Worm (Caenorhabditis elegans): ENCODE results near the gene ears-2.

The ears-2 gene

DNA sequence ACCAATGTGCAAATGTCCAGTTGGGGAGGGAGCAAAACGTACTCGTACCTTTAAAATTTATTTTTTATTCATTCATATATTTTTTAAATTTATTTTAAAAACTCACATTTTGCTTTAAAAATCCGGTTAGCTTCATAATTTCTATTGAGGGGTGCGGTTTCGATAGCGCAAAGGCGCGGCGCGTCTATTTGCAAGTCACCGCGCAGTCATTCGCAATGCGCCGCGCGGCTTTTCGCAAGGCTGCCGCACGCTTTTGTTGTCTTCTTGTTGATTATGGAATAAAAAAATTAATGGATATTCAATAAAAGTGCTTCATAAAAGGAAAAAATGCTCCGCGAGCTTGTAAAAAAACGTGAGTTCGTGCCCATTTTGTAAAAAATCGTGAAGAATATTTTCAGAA lies at the start of gene ears-2, which contains the start of gene uncp-18:
ears-2 (minus strand) TSS at position 190 of the 400 bp plus-strand sequence.
uncp-18 (plus strand) TSS at position 282 of the 400 bp plus-strand sequence.
- TF ChIP-seq unc-62 (GFP tag; optimal IDR thresholded peaks at IDR 0.05) = no peak

DNA sequence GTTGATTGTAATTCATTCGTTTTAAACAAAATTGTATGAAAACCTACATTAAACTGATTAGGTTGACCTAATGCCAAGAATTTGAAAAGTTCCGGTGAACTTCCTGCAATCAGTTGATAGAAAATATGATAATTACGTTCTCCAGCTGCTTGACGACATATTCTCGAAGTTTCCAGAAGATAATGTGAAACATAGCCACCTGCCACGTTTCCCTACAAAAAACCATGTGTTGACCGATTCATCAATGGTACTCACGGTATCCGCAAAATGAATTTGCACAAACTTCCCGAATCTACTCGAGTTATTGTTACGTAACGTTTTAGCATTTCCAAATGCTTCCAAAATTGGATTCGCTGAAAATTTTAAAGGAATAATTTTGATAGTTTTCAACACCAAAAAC lies 48.1 kb upstream of the ears-2 start:
- TF ChIP-seq unc-62 (GFP tag; optimal IDR thresholded peaks at IDR 0.05) = no peak

DNA sequence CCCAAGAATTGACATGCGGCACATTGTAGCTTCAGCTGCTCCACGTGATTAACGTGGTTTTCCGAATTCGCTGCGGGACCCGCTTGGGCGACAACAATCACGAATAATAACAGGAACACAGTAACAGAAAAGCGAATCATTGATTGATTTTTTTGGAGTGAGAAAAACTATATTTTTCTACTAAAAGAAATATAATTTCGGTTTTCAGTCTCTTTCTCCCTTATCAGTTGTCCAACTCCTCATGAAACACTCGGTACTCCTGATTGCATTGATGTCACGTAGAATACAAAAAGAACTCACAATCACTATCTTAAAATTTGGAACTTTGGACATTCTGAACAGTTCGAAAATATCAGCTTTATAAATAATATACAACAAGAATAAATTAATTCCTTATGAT lies 38.6 kb upstream of the ears-2 start, which contains the start of gene Y66H1A.5:
Y66H1A.5 (minus strand) TSS at position 265 of the 400 bp plus-strand sequence.
- no peak for TF ChIP-seq unc-62 (GFP tag; optimal IDR thresholded peaks at IDR 0.05)

DNA sequence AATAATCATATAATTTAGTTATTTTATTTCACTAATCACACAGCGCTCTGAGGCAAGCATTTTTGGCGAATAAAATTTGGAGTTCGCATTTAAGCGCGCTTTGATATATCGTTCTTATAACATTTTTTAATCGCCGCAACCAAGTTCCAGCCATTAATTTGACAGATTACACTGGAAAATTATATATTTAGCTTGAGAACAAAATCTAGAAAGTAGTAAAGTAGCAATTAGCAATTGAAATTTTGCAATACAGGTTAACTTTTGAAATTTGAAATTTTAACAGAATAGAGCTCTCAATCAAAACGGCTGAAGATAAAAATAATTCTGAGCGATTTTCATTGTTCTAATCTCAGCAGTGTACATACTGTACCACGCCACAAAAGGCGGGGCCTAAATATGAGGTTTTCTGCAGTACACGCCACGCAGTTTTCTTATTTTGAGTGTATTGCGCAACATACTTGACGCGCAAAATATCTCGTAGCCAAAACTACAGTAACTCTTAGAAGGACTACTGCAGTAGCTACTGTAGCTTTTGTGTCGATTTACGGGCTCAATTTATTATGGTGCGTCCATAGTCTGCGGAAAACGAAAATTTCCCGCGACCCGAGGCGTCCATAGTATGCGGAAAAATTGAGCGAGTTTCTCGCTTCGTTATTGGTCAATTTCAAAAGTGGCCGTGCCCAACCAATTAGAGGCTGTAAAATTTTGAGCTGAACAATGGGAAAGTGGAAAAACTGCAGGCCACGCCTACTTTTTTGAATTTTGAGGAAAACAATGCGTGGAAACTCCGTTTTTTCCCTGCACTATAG lies 37.0 kb upstream of the ears-2 start:
- no peak for TF ChIP-seq unc-62 (GFP tag; optimal IDR thresholded peaks at IDR 0.05)

DNA sequence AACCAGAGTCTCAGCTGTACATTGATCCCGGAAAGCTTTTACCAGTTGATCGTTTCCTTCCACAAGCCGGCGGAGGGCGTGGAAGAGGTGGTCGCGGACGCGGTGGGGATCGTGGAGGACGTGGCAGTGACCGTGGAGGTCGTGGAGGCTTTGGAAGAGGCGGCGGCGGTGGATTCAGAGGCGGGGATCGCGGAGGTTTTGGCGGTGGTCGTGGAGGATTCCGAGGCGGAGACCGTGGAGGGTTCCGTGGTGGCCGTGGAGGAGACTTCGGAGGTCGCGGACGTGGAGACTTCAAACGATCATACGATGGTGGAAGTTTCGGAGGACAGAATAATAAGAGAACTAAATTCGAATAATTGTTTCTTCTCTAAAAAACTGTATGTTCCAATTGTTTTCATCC lies 36.3 kb upstream of the ears-2 start:
- no peak for TF ChIP-seq unc-62 (GFP tag; optimal IDR thresholded peaks at IDR 0.05)

DNA sequence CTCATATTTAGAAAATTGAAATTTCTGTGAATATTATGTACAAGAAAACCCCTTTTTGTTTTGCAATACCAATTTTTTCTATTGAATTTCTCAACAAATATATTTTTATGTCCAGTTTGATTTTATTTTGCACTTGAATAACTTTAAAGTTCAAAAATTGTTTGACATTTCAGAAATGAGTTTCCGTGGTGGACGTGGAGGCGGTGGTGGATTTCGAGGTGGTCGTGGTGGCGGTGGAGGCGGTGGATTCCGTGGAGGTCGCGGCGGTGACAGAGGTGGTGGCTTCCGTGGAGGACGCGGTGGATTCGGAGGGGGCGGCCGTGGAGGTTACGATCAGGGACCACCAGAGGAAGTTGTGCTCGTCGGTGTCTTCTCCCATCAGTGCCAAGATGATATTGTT lies 35.7 kb upstream of the ears-2 start, which contains the start of gene garr-1:
garr-1 (plus strand) TSS at position 174 of the 400 bp plus-strand sequence.
- TF ChIP-seq unc-62 (GFP tag; optimal IDR thresholded peaks at IDR 0.05) = no peak

DNA sequence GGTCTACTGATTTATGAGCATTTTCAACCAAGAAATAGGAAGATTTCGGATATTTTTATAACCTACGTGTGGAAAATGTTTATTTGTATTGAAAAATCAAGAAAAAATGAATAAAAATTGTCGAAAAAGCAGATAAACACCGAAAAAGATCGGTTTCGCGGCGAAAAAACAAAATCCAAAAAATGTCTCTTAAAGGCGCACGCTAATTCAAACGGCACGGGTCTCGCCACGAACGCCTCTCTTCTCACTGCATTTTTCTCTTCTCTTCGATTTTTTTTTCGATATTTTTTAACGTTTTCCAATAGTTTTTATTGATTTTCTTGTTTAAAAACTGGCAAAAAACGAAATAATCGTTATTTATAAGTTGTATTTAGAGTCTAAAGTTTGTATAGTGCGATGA lies 35.3 kb upstream of the ears-2 start:
- no peak for TF ChIP-seq unc-62 (GFP tag; optimal IDR thresholded peaks at IDR 0.05)

DNA sequence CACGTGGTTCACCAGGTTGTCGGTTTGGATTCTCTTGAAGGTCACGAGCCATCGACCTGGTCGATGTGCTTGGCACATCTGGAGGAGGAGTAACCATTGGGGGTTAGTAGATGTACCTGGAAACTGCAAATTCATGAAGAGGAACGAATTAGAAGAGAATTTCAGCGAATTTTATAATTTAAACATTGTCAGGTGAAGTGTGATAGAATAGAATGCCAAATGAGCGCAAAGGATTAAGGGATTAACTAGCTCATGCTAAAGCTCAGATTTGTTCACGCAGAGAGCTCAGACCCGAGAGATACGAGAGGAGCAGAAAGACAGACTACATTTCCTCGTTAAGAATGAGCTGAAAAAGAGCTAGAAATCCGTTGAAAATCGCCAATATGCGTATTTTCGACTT lies 34.8 kb upstream of the ears-2 start, which contains the start of gene daf-18:
daf-18 (minus strand) TSS at position 126 of the 400 bp plus-strand sequence.
- no peak for TF ChIP-seq unc-62 (GFP tag; optimal IDR thresholded peaks at IDR 0.05)

DNA sequence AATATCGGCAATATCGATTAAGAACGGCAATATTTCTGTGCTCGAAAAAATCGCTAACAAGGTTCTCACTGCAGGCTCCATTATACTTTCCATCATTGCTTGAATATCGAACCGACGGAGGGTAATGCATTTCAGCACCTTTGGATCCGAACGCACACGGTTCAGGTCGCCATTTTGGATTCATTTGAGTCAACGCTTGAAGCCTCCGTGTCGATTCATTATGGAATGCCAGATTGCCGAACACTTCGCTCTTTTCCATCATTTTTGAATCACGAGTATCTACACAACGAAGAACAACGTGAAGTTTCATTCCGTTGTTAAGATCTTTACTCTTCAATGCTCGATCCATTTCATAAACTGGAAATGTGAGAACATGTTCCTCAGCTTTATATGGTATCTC lies 31.8 kb upstream of the ears-2 start:
- no peak for TF ChIP-seq unc-62 (GFP tag; optimal IDR thresholded peaks at IDR 0.05)

DNA sequence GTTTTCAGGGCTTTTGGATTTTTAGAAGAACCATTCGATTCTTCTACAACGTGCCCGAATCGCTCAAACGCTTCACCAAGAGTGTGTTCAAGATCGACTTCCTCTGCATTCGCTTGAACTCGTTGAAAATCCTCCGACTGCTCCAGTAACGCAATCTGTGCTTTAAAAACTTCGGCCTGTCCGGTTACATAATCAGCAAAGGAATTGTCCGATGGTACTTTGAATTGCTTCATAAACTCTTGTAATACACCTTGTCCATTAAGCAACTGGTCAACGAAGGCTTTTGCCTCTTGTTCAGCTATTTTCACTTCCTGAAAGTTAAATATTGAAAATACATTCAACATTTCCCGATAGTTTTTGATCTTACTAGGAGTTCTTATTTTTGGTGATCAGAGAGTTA lies 30.4 kb upstream of the ears-2 start:
- no peak for TF ChIP-seq unc-62 (GFP tag; optimal IDR thresholded peaks at IDR 0.05)

DNA sequence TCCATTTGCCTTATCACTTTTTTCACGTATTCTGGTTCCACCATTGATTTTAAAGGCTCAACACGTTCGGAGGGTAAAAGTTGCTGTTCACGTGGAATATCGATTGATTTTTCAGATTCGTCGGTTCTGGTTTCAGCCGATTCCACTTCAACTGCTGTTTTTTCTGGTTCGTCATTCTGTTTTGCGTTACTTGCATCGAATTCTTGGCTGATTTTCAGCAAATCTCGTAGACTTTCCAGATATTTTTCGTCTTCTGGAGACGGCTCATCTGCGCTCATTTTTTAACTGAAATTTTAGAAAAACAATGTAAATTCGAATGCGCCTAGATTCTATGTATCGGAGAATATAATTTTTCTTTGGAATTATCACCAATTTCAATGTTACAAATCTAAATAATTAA lies 29.4 kb upstream of the ears-2 start, which contains the start of gene eri-1:
eri-1 (minus strand) TSS at position 285 of the 400 bp plus-strand sequence.
- TF ChIP-seq unc-62 (GFP tag; optimal IDR thresholded peaks at IDR 0.05) = no peak

DNA sequence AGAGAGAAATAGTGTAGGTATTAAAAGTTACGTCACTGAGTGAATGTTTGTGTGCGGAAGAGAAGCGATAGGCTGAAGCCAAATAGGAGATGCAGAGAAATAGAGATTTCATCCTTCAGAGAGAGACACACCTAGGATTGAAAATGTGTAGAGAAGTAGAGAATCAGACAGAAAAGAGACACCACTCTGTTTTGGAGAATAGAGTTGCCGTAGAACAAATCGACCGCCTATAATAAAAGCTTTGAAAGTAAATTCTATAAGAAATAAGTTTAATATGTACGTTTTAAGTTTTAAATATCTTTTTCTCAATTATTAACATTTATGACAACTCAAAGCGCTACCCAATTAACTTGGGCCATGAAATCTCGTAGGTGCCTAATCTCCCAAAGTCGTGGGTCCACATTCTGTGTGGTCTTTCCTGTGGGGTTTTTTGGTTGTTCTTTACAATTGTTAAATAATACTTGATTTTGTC lies 20.2 kb upstream of the ears-2 start, which contains the start of gene T07A9.12:
T07A9.12 (plus strand) TSS at position 448 of the 472 bp plus-strand sequence.
- TF ChIP-seq unc-62 (GFP tag; optimal IDR thresholded peaks at IDR 0.05) = no peak

DNA sequence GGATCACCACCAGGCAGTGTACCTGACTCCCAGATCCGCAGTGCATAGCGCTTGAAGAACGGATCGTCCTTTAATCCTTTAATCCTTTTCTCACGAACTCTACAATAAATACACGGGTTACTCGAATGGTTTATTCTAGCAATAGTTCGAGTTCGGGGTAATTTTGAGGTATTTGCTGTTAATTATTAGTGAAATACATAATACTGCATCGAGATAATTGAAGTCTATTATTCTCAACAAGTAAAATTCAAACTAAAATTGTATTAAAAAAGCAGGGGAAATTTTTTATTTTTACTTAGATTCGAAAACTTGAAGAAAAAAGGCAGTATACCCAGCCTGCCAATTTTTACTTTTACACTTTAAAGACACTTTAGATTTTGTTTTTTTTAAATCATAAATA lies 19.7 kb upstream of the ears-2 start, which contains the start of gene kgb-1:
kgb-1 (minus strand) TSS at position 101 of the 400 bp plus-strand sequence.
- TF ChIP-seq unc-62 (GFP tag; optimal IDR thresholded peaks at IDR 0.05) = no peak

DNA sequence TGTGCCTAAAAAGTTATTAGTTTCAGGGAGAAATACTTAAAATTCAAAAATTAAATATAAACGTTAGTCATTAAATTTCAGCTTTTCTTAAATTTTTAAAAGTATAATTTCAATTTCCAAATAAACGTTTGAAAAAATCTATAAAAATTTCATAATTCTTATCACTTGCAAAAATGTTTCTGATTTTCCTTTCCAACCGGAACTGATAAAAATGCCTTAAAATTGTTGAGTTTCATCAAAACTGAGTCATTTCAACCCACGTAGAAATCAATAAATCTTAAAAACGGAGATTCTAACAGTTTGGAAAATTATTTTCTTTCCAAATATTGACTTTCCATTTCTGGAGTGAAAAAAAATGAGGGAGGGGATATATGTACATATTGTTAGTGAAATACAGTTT lies 18.6 kb upstream of the ears-2 start:
- TF ChIP-seq unc-62 (GFP tag; optimal IDR thresholded peaks at IDR 0.05) = no peak

DNA sequence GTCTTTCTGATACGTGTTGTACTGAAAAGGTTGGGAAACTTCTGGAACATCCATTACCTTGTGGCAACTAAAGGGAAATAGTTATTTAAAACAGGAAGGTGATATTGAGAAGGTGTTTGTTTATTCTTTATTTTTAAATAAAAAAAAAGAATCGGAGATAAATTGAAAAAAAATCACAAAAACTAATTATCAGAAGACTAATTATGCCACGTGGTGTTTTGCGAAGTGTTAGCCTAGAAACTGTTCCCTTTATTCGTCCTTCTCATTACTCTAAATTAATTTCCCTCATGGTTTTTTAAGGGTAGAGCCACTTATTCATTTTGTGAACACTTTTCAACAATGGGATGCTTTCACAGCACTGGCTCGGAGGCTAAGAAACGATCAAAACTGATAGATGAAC lies 11.1 kb upstream of the ears-2 start, which contains the start of gene gpa-4:
gpa-4 (plus strand) TSS at position 301 of the 400 bp plus-strand sequence.
- no peak for TF ChIP-seq unc-62 (GFP tag; optimal IDR thresholded peaks at IDR 0.05)

DNA sequence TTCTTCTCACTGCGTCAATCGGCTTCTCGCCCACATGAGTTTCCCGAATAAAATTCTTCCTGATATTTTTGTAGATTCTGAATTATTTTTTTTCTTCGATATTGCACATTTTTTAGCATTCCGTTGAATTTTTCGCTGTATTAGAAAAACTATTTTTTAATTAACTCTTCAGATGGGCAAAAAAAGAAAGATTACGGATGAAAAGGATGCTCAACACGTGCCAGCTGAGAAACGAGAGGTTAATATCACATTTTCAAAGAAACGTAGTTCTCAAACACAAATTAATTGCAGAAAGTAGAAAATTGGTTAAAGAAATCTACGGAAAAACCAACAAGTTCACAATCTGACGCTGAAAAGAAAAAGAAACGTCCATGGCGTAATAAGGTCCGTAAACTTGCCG lies 6.1 kb upstream of the ears-2 start, which contains the start of gene rrp-8:
rrp-8 (plus strand) TSS at position 173 of the 400 bp plus-strand sequence.
- TF ChIP-seq unc-62 (GFP tag; optimal IDR thresholded peaks at IDR 0.05) = no peak

All from whole organism, dauer.